Fruit fly (Drosophila melanogaster): Measurements from ENCODE around the gene CG33986.

- TF ChIP-seq Hr4 (GFP tag; optimal IDR thresholded peaks at IDR 0.05) (no peak), Lpt (GFP tag; optimal IDR thresholded peaks at IDR 0.05) (no peak), Ets21C (GFP tag; optimal IDR thresholded peaks at IDR 0.05) (no peak)
These were observed 22.2 kb upstream of the CG33986 start for dm6 chr3L:15547187-15547790.

All from whole organism, prepupa.